Fruit fly (Drosophila melanogaster) whole organism, embryonic: ENCODE measurements around the gene Z600.

Experiments
- CG10267 ChIP-seq: fragments of 200-800 bp; sonication (Bioruptor generic); optimal IDR thresholded peaks from 2 replicates; lab custom pipeline; 2018; ENCODE audit warnings: missing biosample characterization, mild to moderate bottlenecking, missing genetic modification characterization, moderate library complexity
- CG11093 ChIP-seq: fragments of 200-800 bp; sonication (Bioruptor generic); IDR thresholded peaks from 3 replicates; pipeline ENCODE4 v1.3.6; 2022; ENCODE audit warnings: missing biosample characterization, missing genetic modification characterization
- CG12391 ChIP-seq: fragments of 200-800 bp; sonication (Bioruptor generic); optimal IDR thresholded peaks from 3 replicates; lab custom pipeline; 2018; ENCODE audit warnings: missing biosample characterization, mild to moderate bottlenecking, missing genetic modification characterization, moderate library complexity
- CG13424 ChIP-seq: fragments of 200-800 bp; sonication (Bioruptor generic); optimal IDR thresholded peaks from 2 replicates; lab custom pipeline; 2019; ENCODE audit warnings: missing biosample characterization, mild to moderate bottlenecking, missing genetic modification characterization, moderate library complexity
- CG15514 ChIP-seq: fragments of 200-800 bp; sonication (Bioruptor generic); optimal IDR thresholded peaks from 3 replicates; lab custom pipeline; 2017; ENCODE audit warnings: missing biosample characterization, missing genetic modification characterization, mild to moderate bottlenecking, moderate library complexity, missing genetic modification reagents
- CG1602 ChIP-seq: fragments of 200-800 bp; sonication (Bioruptor generic); optimal IDR thresholded peaks from 3 replicates; lab custom pipeline; 2016; ENCODE audit warnings: missing biosample characterization, missing genetic modification characterization
- CG1603 ChIP-seq: fragments of 200-800 bp; sonication (Bioruptor generic); optimal IDR thresholded peaks from 2 replicates; lab custom pipeline; 2019; ENCODE audit warnings: missing biosample characterization, mild to moderate bottlenecking, missing genetic modification characterization, moderate library complexity
- CG16813 ChIP-seq: fragments of 200-800 bp; sonication (Bioruptor generic); IDR thresholded peaks from 3 replicates; pipeline ENCODE4 v1.3.6; 2022; ENCODE audit warnings: missing biosample characterization, missing genetic modification characterization; ENCODE audit not compliant: partially characterized antibody
- CG17186 ChIP-seq: fragments of 200-800 bp; sonication (Bioruptor generic); optimal IDR thresholded peaks from 3 replicates; lab custom pipeline; 2017; ENCODE audit warnings: missing biosample characterization, missing genetic modification reagents, missing genetic modification characterization
- CG17568 ChIP-seq: fragments of 200-800 bp; sonication (Bioruptor generic); optimal IDR thresholded peaks from 2 replicates; lab custom pipeline; 2018; ENCODE audit warnings: missing biosample characterization, mild to moderate bottlenecking, missing genetic modification characterization, moderate library complexity
- CG17912 ChIP-seq: fragments of 200-800 bp; sonication (Bioruptor generic); optimal IDR thresholded peaks from 2 replicates; lab custom pipeline; 2018; ENCODE audit warnings: missing biosample characterization, mild to moderate bottlenecking, missing genetic modification characterization
- CG31365 ChIP-seq: fragments of 200-800 bp; sonication (Bioruptor generic); optimal IDR thresholded peaks from 2 replicates; lab custom pipeline; 2018; ENCODE audit warnings: missing biosample characterization, mild to moderate bottlenecking, missing genetic modification characterization
- CG31388 ChIP-seq: fragments of 200-800 bp; sonication (Bioruptor generic); optimal IDR thresholded peaks from 2 replicates; lab custom pipeline; 2016; ENCODE audit warnings: missing biosample characterization, missing genetic modification characterization
- CG32532 ChIP-seq: fragments of 200-800 bp; sonication (Bioruptor generic); IDR thresholded peaks from 2 replicates; pipeline ENCODE4 v1.3.6; 2022; ENCODE audit warnings: missing biosample characterization, missing genetic modification characterization
- CG33213 ChIP-seq: fragments of 200-800 bp; sonication (Bioruptor generic); optimal IDR thresholded peaks from 3 replicates; lab custom pipeline; 2016; ENCODE audit warnings: missing biosample characterization, missing genetic modification characterization
- CG34224 ChIP-seq: fragments of 200-800 bp; sonication (Bioruptor generic); IDR thresholded peaks from 3 replicates; pipeline ENCODE4 v1.3.6; 2022; ENCODE audit warnings: missing biosample characterization, missing genetic modification characterization; ENCODE audit not compliant: partially characterized antibody
- CG4328 ChIP-seq: fragments of 200-800 bp; sonication (Bioruptor generic); optimal IDR thresholded peaks from 3 replicates; lab custom pipeline; 2017; ENCODE audit warnings: missing biosample characterization, missing genetic modification reagents, missing genetic modification characterization
- CG4617 ChIP-seq: fragments of 200-800 bp; sonication (Bioruptor generic); optimal IDR thresholded peaks from 3 replicates; lab custom pipeline; 2016; ENCODE audit warnings: missing biosample characterization, missing genetic modification characterization, borderline replicate concordance
- CG6254 ChIP-seq: fragments of 200-800 bp; sonication (Bioruptor generic); optimal IDR thresholded peaks from 3 replicates; lab custom pipeline; 2017; ENCODE audit warnings: mild to moderate bottlenecking, missing biosample characterization, missing genetic modification reagents, missing genetic modification characterization
- CG6791 ChIP-seq: fragments of 200-800 bp; sonication (Bioruptor generic); IDR thresholded peaks from 3 replicates; pipeline ENCODE4 v1.3.6; 2022; ENCODE audit warnings: missing biosample characterization, missing genetic modification characterization; ENCODE audit not compliant: partially characterized antibody
- CG7987 ChIP-seq: fragments of 200-800 bp; sonication (Bioruptor generic); optimal IDR thresholded peaks from 2 replicates; lab custom pipeline; 2018; ENCODE audit warnings: missing biosample characterization, mild to moderate bottlenecking, missing genetic modification characterization, moderate library complexity
- CHES-1-like ChIP-seq: fragments of 200-800 bp; sonication (Bioruptor generic); optimal IDR thresholded peaks from 2 replicates; lab custom pipeline; 2016; ENCODE audit warnings: missing biosample characterization, missing genetic modification characterization
- E2f2 ChIP-seq: fragments of 200-800 bp; sonication (Bioruptor generic); IDR thresholded peaks from 2 replicates; pipeline ENCODE4 v1.3.6; 2022; ENCODE audit warnings: missing biosample characterization, missing genetic modification characterization
- Ets97D ChIP-seq: fragments of 200-800 bp; sonication (Bioruptor generic); optimal IDR thresholded peaks from 3 replicates; lab custom pipeline; 2016; ENCODE audit warnings: missing biosample characterization, missing genetic modification characterization
- HLH4C ChIP-seq: fragments of 200-800 bp; sonication (Bioruptor generic); IDR thresholded peaks from 3 replicates; pipeline ENCODE4 v1.3.6; 2022; ENCODE audit warnings: missing biosample characterization, missing genetic modification characterization; ENCODE audit not compliant: partially characterized antibody
- MESR4 ChIP-seq: fragments of 200-800 bp; sonication (Bioruptor generic); optimal IDR thresholded peaks from 2 replicates; lab custom pipeline; 2018; ENCODE audit warnings: missing biosample characterization, mild to moderate bottlenecking, missing genetic modification characterization, moderate library complexity
- Scr ChIP-seq: fragments of 200-800 bp; sonication (Bioruptor generic); IDR thresholded peaks from 2 replicates; pipeline ENCODE4 v1.3.6; 2022; ENCODE audit warnings: missing biosample characterization, missing genetic modification characterization; ENCODE audit not compliant: partially characterized antibody
- Sry-δ ChIP-seq: fragments of 200-800 bp; sonication (Bioruptor generic); optimal IDR thresholded peaks from 2 replicates; lab custom pipeline; 2016; ENCODE audit warnings: missing biosample characterization, missing genetic modification characterization
- bigmax ChIP-seq: fragments of 200-800 bp; sonication (Bioruptor generic); optimal IDR thresholded peaks from 2 replicates; lab custom pipeline; 2018; ENCODE audit warnings: missing biosample characterization, mild to moderate bottlenecking, missing genetic modification characterization
- bsh ChIP-seq, 2 experiments: fragments of 200-800 bp; sonication (Bioruptor generic); optimal IDR thresholded peaks; 2 replicates each; lab custom pipeline; 2017 to 2018; ENCODE audit warnings: mild to moderate bottlenecking in 2 of 2, missing biosample characterization in 2 of 2, missing genetic modification characterization in 2 of 2, moderate library complexity in 1 of 2
- cad ChIP-seq: fragments of >200 bp; optimal IDR thresholded peaks from 2 replicates; lab custom pipeline; 2017; ENCODE audit warnings: missing biosample characterization, missing genetic modification characterization
- caup ChIP-seq: fragments of 200-800 bp; sonication (Bioruptor generic); optimal IDR thresholded peaks from 3 replicates; lab custom pipeline; 2017; ENCODE audit warnings: missing biosample characterization, mild to moderate bottlenecking, missing genetic modification characterization, moderate library complexity; ENCODE audit not compliant: severe bottlenecking
- ci ChIP-seq: fragments of 200-800 bp; sonication (Bioruptor generic); IDR thresholded peaks from 3 replicates; pipeline ENCODE4 v1.3.6; 2022; ENCODE audit warnings: missing biosample characterization, missing genetic modification characterization
- crp ChIP-seq, 2 experiments: fragments of 200-800 bp; sonication (Bioruptor generic); optimal IDR thresholded peaks; 2 replicates in 1 of 2; 3 replicates in 1 of 2; lab custom pipeline; 2017; ENCODE audit warnings: missing biosample characterization in 2 of 2, missing genetic modification characterization in 2 of 2, mild to moderate bottlenecking in 1 of 2, moderate library complexity in 1 of 2
- danr ChIP-seq: fragments of 200-800 bp; sonication (Bioruptor generic); IDR thresholded peaks from 2 replicates; pipeline ENCODE4 v1.3.6; 2022; ENCODE audit warnings: missing biosample characterization, missing genetic modification characterization
- fd3F ChIP-seq: fragments of 200-800 bp; sonication (Bioruptor generic); optimal IDR thresholded peaks from 2 replicates; lab custom pipeline; 2018; ENCODE audit warnings: missing biosample characterization, mild to moderate bottlenecking, missing genetic modification characterization, moderate library complexity
- fd64A ChIP-seq: fragments of 200-800 bp; sonication (Bioruptor generic); optimal IDR thresholded peaks from 3 replicates; lab custom pipeline; 2018; ENCODE audit warnings: missing biosample characterization, mild to moderate bottlenecking, missing genetic modification characterization
- hbn ChIP-seq: fragments of 200-800 bp; sonication (Bioruptor generic); IDR thresholded peaks from 2 replicates; pipeline ENCODE4 v1.3.6; 2022; ENCODE audit warnings: missing biosample characterization, missing genetic modification characterization; ENCODE audit not compliant: partially characterized antibody
- insv ChIP-seq, 2 experiments: fragments of 200-800 bp; sonication (Bioruptor generic); optimal IDR thresholded peaks; 3 replicates each; lab custom pipeline; 2016 to 2018; ENCODE audit warnings: missing biosample characterization in 2 of 2, missing genetic modification characterization in 2 of 2
- knrl ChIP-seq: fragments of 200-800 bp; sonication (Bioruptor generic); IDR thresholded peaks from 3 replicates; pipeline ENCODE4 v1.3.6; 2022; ENCODE audit warnings: missing biosample characterization, missing genetic modification characterization; ENCODE audit not compliant: partially characterized antibody
- nau ChIP-seq: fragments of 200-800 bp; sonication (Bioruptor generic); optimal IDR thresholded peaks from 3 replicates; lab custom pipeline; 2017; ENCODE audit warnings: missing biosample characterization, mild to moderate bottlenecking, missing genetic modification characterization, missing genetic modification reagents
- phol ChIP-seq: fragments of 200-800 bp; sonication (Bioruptor generic); optimal IDR thresholded peaks from 3 replicates; lab custom pipeline; 2018; ENCODE audit warnings: missing biosample characterization, mild to moderate bottlenecking, missing genetic modification characterization, moderate library complexity
- pzg ChIP-seq: fragments of 200-800 bp; sonication (Bioruptor generic); optimal IDR thresholded peaks from 3 replicates; lab custom pipeline; 2018; ENCODE audit warnings: missing biosample characterization, mild to moderate bottlenecking, missing genetic modification characterization, moderate library complexity
- ro ChIP-seq: fragments of 200-800 bp; sonication (Bioruptor generic); IDR thresholded peaks from 2 replicates; pipeline ENCODE4 v1.3.6; 2022; ENCODE audit warnings: missing biosample characterization, missing genetic modification characterization
- sug ChIP-seq: fragments of 200-800 bp; optimal IDR thresholded peaks from 2 replicates; lab custom pipeline; 2019; ENCODE audit warnings: missing biosample characterization, mild to moderate bottlenecking, missing genetic modification characterization, moderate library complexity
- twi ChIP-seq: fragments of 200-800 bp; optimal IDR thresholded peaks from 2 replicates; lab custom pipeline; 2019; ENCODE audit warnings: missing biosample characterization, mild to moderate bottlenecking, missing genetic modification characterization, moderate library complexity
- unc-4 ChIP-seq: fragments of 200-800 bp; sonication (Bioruptor generic); IDR thresholded peaks from 2 replicates; pipeline ENCODE4 v1.3.6; 2022; ENCODE audit warnings: missing biosample characterization, missing genetic modification characterization; ENCODE audit not compliant: partially characterized antibody
- z ChIP-seq: fragments of 200-800 bp; sonication (Bioruptor generic); IDR thresholded peaks from 3 replicates; pipeline ENCODE4 v1.3.6; 2022; ENCODE audit warnings: missing biosample characterization, missing genetic modification characterization

Gene Z600

DNA sequence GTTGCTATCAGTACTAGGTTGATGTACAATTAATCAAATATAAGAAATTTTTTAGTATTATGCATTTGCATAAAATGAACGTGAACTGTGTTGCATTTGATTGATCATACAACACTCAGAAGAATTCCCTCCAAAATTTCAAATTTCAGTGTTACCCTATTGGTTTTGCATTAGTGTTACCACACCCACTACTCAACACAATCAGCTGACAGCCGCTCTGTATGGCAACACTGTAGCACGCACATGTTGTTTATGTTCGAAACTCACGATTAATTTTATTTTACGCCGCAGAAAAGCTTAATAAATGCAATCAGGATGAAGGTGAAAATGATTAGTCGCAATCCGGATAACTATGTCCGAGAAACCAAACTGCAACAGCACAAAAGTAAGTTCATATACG is 10.1 kb upstream of the Z600 start, which contains the start of gene CG7275:
Gene CG7275 (plus strand): TSS at position 215 of the 400 bp plus-strand sequence.
- TF ChIP-seq CG4328 (no peak), CG6791 (peak; percentile 57; the same call in 1 of the 3 replicates), crp (GFP tag; optimal IDR thresholded peaks at IDR 0.05; lab: Kevin White, UChicago) (peak; percentile 86 to 98), unc-4 (GFP tag; lab: Robert Waterston, UW) (peak; percentile 52; the same call in 1 of the 2 replicates), CG16813 (GFP tag; lab: Robert Waterston, UW) (peak; percentile 37; the same call in 2 of the 3 replicates), HLH4C (GFP tag; lab: Robert Waterston, UW) (0 out of 3 replicates have a peak, but pooled peaks have one; percentile 48), CG17186 (GFP tag; lab: Kevin White, UChicago) (peak; percentile 59), ci (GFP tag; lab: Robert Waterston, UW) (peak; percentile 42; the same call in 1 of the 3 replicates), fd64A (GFP tag; lab: Kevin White, UChicago) (no peak), phol (tag; lab: Kevin White, UChicago) (peak; percentile 33), danr (no peak), CG32532 (GFP tag; lab: Robert Waterston, UW) (no peak), CHES-1-like (GFP tag; lab: Kevin White, UChicago) (peak; percentile 9), CG7987 (peak; percentile 36), bsh (GFP tag; optimal IDR thresholded peaks at IDR 0.05; lab: Kevin White, UChicago) (no peak), CG17568 (GFP tag; lab: Kevin White, UChicago) (no peak), insv (GFP tag; optimal IDR thresholded peaks at IDR 0.05; lab: Kevin White, UChicago) (peak in 1 of 2 experiments; percentile 23), nau (GFP tag; lab: Kevin White, UChicago) (peak; percentile 7), bigmax (GFP tag; lab: Kevin White, UChicago) (peak; percentile 28), Ets97D (peak; percentile 75), hbn (GFP tag; lab: Robert Waterston, UW) (peak; percentile 30; the same call in 1 of the 2 replicates), CG17912 (GFP tag; lab: Kevin White, UChicago) (no peak), z (GFP tag; lab: Robert Waterston, UW) (no peak), CG11093 (GFP tag; lab: Robert Waterston, UW) (no peak), pzg (GFP tag; lab: Kevin White, UChicago) (peak; percentile 92), fd3F (no peak), Sry-δ (GFP tag; lab: Kevin White, UChicago) (peak; percentile 4), CG12391 (tag; lab: Kevin White, UChicago) (peak; percentile 5), twi (tag; lab: Kevin White, UChicago) (peak; percentile 55), CG31365 (tag; lab: Kevin White, UChicago) (no peak), sug (tag; lab: Kevin White, UChicago) (peak; percentile 18), CG31388 (no peak), CG34224 (GFP tag; lab: Robert Waterston, UW) (peak; percentile 54), CG10267 (tag; lab: Kevin White, UChicago) (peak; percentile 58), CG4617 (peak; percentile 41), CG6254 (GFP tag; lab: Kevin White, UChicago) (no peak), cad (no peak), ro (GFP tag; lab: Robert Waterston, UW) (no peak), CG1602 (GFP tag; lab: Kevin White, UChicago) (no peak), CG13424 (tag; lab: Kevin White, UChicago) (peak; percentile 33), E2f2 (GFP tag; lab: Robert Waterston, UW) (peak; percentile 98), CG1603 (tag; lab: Kevin White, UChicago) (peak; percentile 68), CG15514 (GFP tag; lab: Kevin White, UChicago) (peak; percentile 57), Scr (GFP tag; lab: Robert Waterston, UW) (0 out of 2 replicates have a peak, but pooled peaks have one; percentile 24), knrl (peak; percentile 46; the same call in 2 of the 3 replicates), MESR4 (GFP tag; lab: Kevin White, UChicago) (peak; percentile 54), caup (peak; percentile 39), CG33213 (peak; percentile 15)
